Fruit fly (Drosophila melanogaster): ENCODE results near the gene vig2.
A peak's percentile ranks its signal among the peaks of the same experiment; 100 is the strongest.
"Not testable (repeated sequence)": the region's sequence is repeated elsewhere in the genome, so short reads cannot be mapped to it uniquely, and the experiment has no call there.

vig2 gene

DNA sequence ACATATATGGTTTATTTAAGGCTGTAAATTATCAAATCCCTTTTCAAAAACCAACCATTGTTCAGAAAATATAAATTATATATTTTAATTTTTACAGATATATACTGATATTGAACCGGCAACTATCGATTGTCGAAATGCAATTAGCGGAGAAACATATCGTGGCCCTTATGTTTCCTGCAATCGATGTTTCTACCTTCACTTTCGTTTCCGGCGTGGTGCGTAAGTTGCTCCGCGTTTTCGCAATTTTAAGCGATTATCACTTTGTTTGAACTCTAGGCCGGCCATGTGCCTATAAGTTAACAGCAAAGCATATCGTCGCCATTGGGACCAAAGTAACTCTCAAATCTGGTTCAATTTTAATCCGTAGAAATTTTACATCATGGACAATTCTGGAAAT, at the start of gene vig2 (continued):
- TF ChIP-seq ewg (GFP tag; optimal IDR thresholded peaks at IDR 0.05) = peak; percentile 22
- not testable (repeated sequence) for TF ChIP-seq prd (optimal IDR thresholded peaks at IDR 0.05)
- TF ChIP-seq prd (GFP tag; IDR thresholded peaks at IDR 0.05) = 0 out of 3 replicates have a peak, but pooled peaks have one; percentile 39
- TF ChIP-seq chinmo (GFP tag; IDR thresholded peaks at IDR 0.05; ENCODE audit: partially characterized antibody) = peak; percentile 81; the same call in 2 of the 4 replicates
- peak; percentile 18 for TF ChIP-seq odd (GFP tag; optimal IDR thresholded peaks at IDR 0.05)
- peak; percentile 93 for TF ChIP-seq CG11085 (GFP tag; IDR thresholded peaks at IDR 0.05)
- peak; percentile 5; the same call in 1 of the 2 replicates for TF ChIP-seq CkIIα-i1 (GFP tag; IDR thresholded peaks at IDR 0.05)
- peak; percentile 84 for TF ChIP-seq CG17328 (GFP tag; IDR thresholded peaks at IDR 0.05)
- peak; percentile 3 for TF ChIP-seq Hr3 (GFP tag; optimal IDR thresholded peaks at IDR 0.05)
- TF ChIP-seq zen2 (GFP tag; IDR thresholded peaks at IDR 0.05; ENCODE audit: partially characterized antibody) = peak; percentile 77; the same call in 2 of the 3 replicates
- TF ChIP-seq Fer3 (tag; optimal IDR thresholded peaks at IDR 0.05) = peak; percentile 50
- TF ChIP-seq bbx (GFP tag; IDR thresholded peaks at IDR 0.05; ENCODE audit: partially characterized antibody) = peak; percentile 92
- TF ChIP-seq CG8089 (GFP tag; optimal IDR thresholded peaks at IDR 0.05) = peak; percentile 21
- TF ChIP-seq NC2β (GFP tag; optimal IDR thresholded peaks at IDR 0.05) = peak; percentile 22
- peak; percentile 85 for TF ChIP-seq vnd (GFP tag; IDR thresholded peaks at IDR 0.05; ENCODE audit: partially characterized antibody)
- peak; percentile 73 for TF ChIP-seq ara (GFP tag; IDR thresholded peaks at IDR 0.05)
- peak; percentile 29 for TF ChIP-seq CG33213 (GFP tag; optimal IDR thresholded peaks at IDR 0.05)
- peak; percentile 48 for TF ChIP-seq dm (GFP tag; optimal IDR thresholded peaks at IDR 0.05)
- TF ChIP-seq CG9727 (GFP tag; optimal IDR thresholded peaks at IDR 0.05) = peak; percentile 72
- TF ChIP-seq toy (GFP tag; IDR thresholded peaks at IDR 0.05) = peak; percentile 57; the same call in 1 of the 2 replicates
- TF ChIP-seq CG15011 (GFP tag; optimal IDR thresholded peaks at IDR 0.05) = peak; percentile 18
- TF ChIP-seq ranshi (GFP tag; IDR thresholded peaks at IDR 0.05) = peak; percentile 66; the same call in 1 of the 2 replicates
- TF ChIP-seq MESR4 (GFP tag; optimal IDR thresholded peaks at IDR 0.05) = peak; percentile 72
- TF ChIP-seq CG7372 (GFP tag; IDR thresholded peaks at IDR 0.05) = peak; percentile 63; the same call in 1 of the 2 replicates
- peak; percentile 54 for TF ChIP-seq CG12104 (GFP tag; optimal IDR thresholded peaks at IDR 0.05)
- peak; percentile 73 for TF ChIP-seq HLH4C (GFP tag; IDR thresholded peaks at IDR 0.05; ENCODE audit: partially characterized antibody)
- peak; percentile 70 for TF ChIP-seq row (GFP tag; IDR thresholded peaks at IDR 0.05)
- TF ChIP-seq CG6654 (GFP tag; optimal IDR thresholded peaks at IDR 0.05) = peak; percentile 10
- peak; percentile 56 for TF ChIP-seq Sry-δ (GFP tag; optimal IDR thresholded peaks at IDR 0.05)
- peak; percentile 32 for TF ChIP-seq CG1603 (tag; optimal IDR thresholded peaks at IDR 0.05)
- peak; percentile 68 for TF ChIP-seq CG9437 (GFP tag; optimal IDR thresholded peaks at IDR 0.05)
- TF ChIP-seq E2f2 (GFP tag; IDR thresholded peaks at IDR 0.05) = peak; percentile 27; the same call in 1 of the 2 replicates
- peak; percentile 4 for TF ChIP-seq Dp (GFP tag; optimal IDR thresholded peaks at IDR 0.05)
- peak; percentile 31 for TF ChIP-seq pzg (GFP tag; optimal IDR thresholded peaks at IDR 0.05)
- TF ChIP-seq CG32532 (GFP tag; IDR thresholded peaks at IDR 0.05) = peak; percentile 90
- 0 out of 3 replicates have a peak, but pooled peaks have one; percentile 33 for TF ChIP-seq z (GFP tag; IDR thresholded peaks at IDR 0.05)
- peak; percentile 79 for TF ChIP-seq H15 (GFP tag; IDR thresholded peaks at IDR 0.05)
- TF ChIP-seq CG9876 (GFP tag; optimal IDR thresholded peaks at IDR 0.05) = peak; percentile 4
- TF ChIP-seq CG3726 (GFP tag; IDR thresholded peaks at IDR 0.05) = 0 out of 3 replicates have a peak, but pooled peaks have one; percentile 63
- peak; percentile 15 for TF ChIP-seq CG2712 (tag; optimal IDR thresholded peaks at IDR 0.05)
- peak; percentile 65; the same call in 2 of the 3 replicates for TF ChIP-seq Aef1 (GFP tag; IDR thresholded peaks at IDR 0.05)
- peak; percentile 5 for TF ChIP-seq CG10543 (GFP tag; optimal IDR thresholded peaks at IDR 0.05)
- peak; percentile 39 for TF ChIP-seq Sox100B (GFP tag; optimal IDR thresholded peaks at IDR 0.05)
- peak; percentile 84 for TF ChIP-seq CG10366 (GFP tag; IDR thresholded peaks at IDR 0.05)
- peak; percentile 35 for TF ChIP-seq CG7839 (tag; optimal IDR thresholded peaks at IDR 0.05)
- TF ChIP-seq zen (tag; optimal IDR thresholded peaks at IDR 0.05) = peak; percentile 78
- TF ChIP-seq scrt (GFP tag; optimal IDR thresholded peaks at IDR 0.05) = peak; percentile 39
- TF ChIP-seq CG15514 (GFP tag; optimal IDR thresholded peaks at IDR 0.05) = peak; percentile 46
- peak; percentile 30 for TF ChIP-seq CG9609 (GFP tag; optimal IDR thresholded peaks at IDR 0.05)
- TF ChIP-seq klu (GFP tag; IDR thresholded peaks at IDR 0.05) = 0 out of 2 replicates have a peak, but pooled peaks have one; percentile 38
